Fruit fly (Drosophila melanogaster) whole organism, embryonic: ENCODE data around the gene CG9903.
A peak's percentile ranks its signal among the peaks of the same experiment; 100 is the strongest.

Experiments
- Atf6 ChIP-seq: fragments of 200-800 bp; sonication (Bioruptor generic); IDR thresholded peaks from 2 replicates; pipeline ENCODE4 v1.3.6; 2022; ENCODE audit warnings: missing biosample characterization, missing genetic modification characterization
- BEAF-32 ChIP-seq: fragments of 200-800 bp; sonication (Bioruptor generic); optimal IDR thresholded peaks from 3 replicates; lab custom pipeline; 2017; ENCODE audit warnings: missing biosample characterization, missing genetic modification characterization, mild to moderate bottlenecking, moderate library complexity, missing genetic modification reagents
- Bdp1 ChIP-seq: fragments of 200-800 bp; sonication (Bioruptor generic); optimal IDR thresholded peaks from 3 replicates; lab custom pipeline; 2016; ENCODE audit warnings: missing biosample characterization, missing genetic modification characterization
- CG10147 ChIP-seq: fragments of 200-800 bp; sonication (Bioruptor generic); optimal IDR thresholded peaks from 2 replicates; lab custom pipeline; 2019; ENCODE audit warnings: missing biosample characterization, mild to moderate bottlenecking, missing genetic modification characterization, moderate library complexity
- CG10431 ChIP-seq: fragments of 200-800 bp; sonication (Bioruptor generic); optimal IDR thresholded peaks from 3 replicates; lab custom pipeline; 2018; ENCODE audit warnings: missing biosample characterization, mild to moderate bottlenecking, missing genetic modification characterization
- CG10543 ChIP-seq: fragments of 200-800 bp; sonication (Bioruptor generic); optimal IDR thresholded peaks from 3 replicates; lab custom pipeline; 2017; ENCODE audit warnings: missing biosample characterization, mild to moderate bottlenecking, missing genetic modification characterization, moderate library complexity
- CG12104 ChIP-seq: fragments of 200-800 bp; sonication (Bioruptor generic); optimal IDR thresholded peaks from 3 replicates; lab custom pipeline; 2016; ENCODE audit warnings: missing biosample characterization, missing genetic modification characterization
- CG13296 ChIP-seq: fragments of 200-800 bp; sonication (Bioruptor generic); optimal IDR thresholded peaks from 3 replicates; lab custom pipeline; 2018; ENCODE audit warnings: missing biosample characterization, mild to moderate bottlenecking, missing genetic modification characterization
- CG17568 ChIP-seq: fragments of 200-800 bp; sonication (Bioruptor generic); optimal IDR thresholded peaks from 2 replicates; lab custom pipeline; 2018; ENCODE audit warnings: missing biosample characterization, mild to moderate bottlenecking, missing genetic modification characterization, moderate library complexity
- CG31441 ChIP-seq: fragments of 200-800 bp; sonication (Bioruptor generic); IDR thresholded peaks from 2 replicates; pipeline ENCODE4 v1.3.6; 2022; ENCODE audit warnings: missing biosample characterization, missing genetic modification characterization
- CG5180 ChIP-seq: fragments of 200-800 bp; sonication (Bioruptor generic); optimal IDR thresholded peaks from 3 replicates; lab custom pipeline; 2017; ENCODE audit warnings: missing biosample characterization, missing genetic modification characterization, mild to moderate bottlenecking, moderate library complexity, missing genetic modification reagents
- CG7963 ChIP-seq: fragments of 200-800 bp; sonication (Bioruptor generic); IDR thresholded peaks from 3 replicates; pipeline ENCODE4 v1.3.6; 2022; ENCODE audit warnings: missing biosample characterization, missing genetic modification characterization; ENCODE audit not compliant: partially characterized antibody
- CG8478 ChIP-seq: fragments of >200 bp; optimal IDR thresholded peaks from 2 replicates; lab custom pipeline; 2018
- CG8944 ChIP-seq: fragments of 200-800 bp; sonication (Bioruptor generic); optimal IDR thresholded peaks from 3 replicates; lab custom pipeline; 2016; ENCODE audit warnings: missing biosample characterization, missing genetic modification characterization
- CG9609 ChIP-seq: fragments of 200-800 bp; sonication (Bioruptor generic); optimal IDR thresholded peaks from 3 replicates; lab custom pipeline; 2016; ENCODE audit warnings: missing biosample characterization, missing genetic modification characterization
- CG9797 ChIP-seq: fragments of 200-800 bp; sonication (Bioruptor generic); optimal IDR thresholded peaks from 3 replicates; lab custom pipeline; 2018; ENCODE audit warnings: missing biosample characterization, mild to moderate bottlenecking, missing genetic modification characterization
- CG9876 ChIP-seq: fragments of 200-800 bp; sonication (Bioruptor generic); optimal IDR thresholded peaks from 2 replicates; lab custom pipeline; 2016; ENCODE audit warnings: missing biosample characterization, missing genetic modification characterization
- D ChIP-seq, 2 experiments: fragments of 200-800 bp in 1 of 2; fragments of >200 bp in 1 of 2; sonication (Bioruptor generic) in 1 of 2; optimal IDR thresholded peaks; 2 replicates in 1 of 2; 3 replicates in 1 of 2; lab custom pipeline; 2017; ENCODE audit warnings: mild to moderate bottlenecking in 1 of 2, missing biosample characterization in 1 of 2, missing genetic modification characterization in 1 of 2, missing genetic modification reagents in 1 of 2
- E2f1 ChIP-seq: fragments of 200-800 bp; sonication (Bioruptor generic); IDR thresholded peaks from 2 replicates; pipeline ENCODE4 v1.3.6; 2022; ENCODE audit warnings: missing biosample characterization, missing genetic modification characterization
- GATAe ChIP-seq: fragments of 200-800 bp; sonication (Bioruptor generic); conservative IDR thresholded peaks from 2 replicates; pipeline ENCODE4 v1.3.6; 2022; ENCODE audit warnings: missing biosample characterization, missing genetic modification characterization
- Gsc ChIP-seq: fragments of 200-800 bp; sonication (Bioruptor generic); IDR thresholded peaks from 2 replicates; pipeline ENCODE4 v1.3.6; 2022; ENCODE audit warnings: missing biosample characterization, missing genetic modification characterization
- HmgD ChIP-seq: fragments of 200-800 bp; sonication (Bioruptor generic); optimal IDR thresholded peaks from 3 replicates; lab custom pipeline; 2016; ENCODE audit warnings: missing biosample characterization, missing genetic modification characterization
- Hmr ChIP-seq: fragments of 200-800 bp; sonication (Bioruptor generic); optimal IDR thresholded peaks from 3 replicates; lab custom pipeline; 2017; ENCODE audit warnings: mild to moderate bottlenecking, missing biosample characterization, missing genetic modification reagents, missing genetic modification characterization
- Hr3 ChIP-seq: fragments of 200-800 bp; sonication (Bioruptor generic); optimal IDR thresholded peaks from 3 replicates; lab custom pipeline; 2016; ENCODE audit warnings: missing biosample characterization, missing genetic modification characterization
- Hsf ChIP-seq: fragments of 200-800 bp; sonication (Bioruptor generic); optimal IDR thresholded peaks from 3 replicates; lab custom pipeline; 2016; ENCODE audit warnings: missing biosample characterization, missing genetic modification characterization
- Kr ChIP-seq: fragments of 200-800 bp; sonication (Bioruptor generic); optimal IDR thresholded peaks from 2 replicates; lab custom pipeline; 2017; ENCODE audit warnings: missing biosample characterization, mild to moderate bottlenecking, missing genetic modification characterization
- MESR4 ChIP-seq: fragments of 200-800 bp; sonication (Bioruptor generic); optimal IDR thresholded peaks from 2 replicates; lab custom pipeline; 2018; ENCODE audit warnings: missing biosample characterization, mild to moderate bottlenecking, missing genetic modification characterization, moderate library complexity
- Meics ChIP-seq: fragments of 200-800 bp; sonication (Bioruptor generic); optimal IDR thresholded peaks from 2 replicates; lab custom pipeline; 2017; ENCODE audit warnings: missing biosample characterization, mild to moderate bottlenecking, missing genetic modification characterization
- Mes4 ChIP-seq: fragments of 200-800 bp; sonication (Bioruptor generic); optimal IDR thresholded peaks from 2 replicates; lab custom pipeline; 2016; ENCODE audit warnings: missing biosample characterization, missing genetic modification characterization
- Nf-YA ChIP-seq: fragments of 200-800 bp; sonication (Bioruptor generic); IDR thresholded peaks from 2 replicates; pipeline ENCODE4 v1.3.6; 2022; ENCODE audit warnings: missing biosample characterization, missing genetic modification characterization
- Pdp1 ChIP-seq, 2 experiments: fragments of 200-800 bp; sonication (Bioruptor generic); optimal IDR thresholded peaks; 3 replicates each; lab custom pipeline; 2016; ENCODE audit warnings: missing biosample characterization in 2 of 2, missing genetic modification characterization in 2 of 2, mild to moderate bottlenecking in 1 of 2, moderate library complexity in 1 of 2
- Scr ChIP-seq: fragments of 200-800 bp; sonication (Bioruptor generic); IDR thresholded peaks from 2 replicates; pipeline ENCODE4 v1.3.6; 2022; ENCODE audit warnings: missing biosample characterization, missing genetic modification characterization; ENCODE audit not compliant: partially characterized antibody
- Trl ChIP-seq, 3 experiments: fragments of >200 bp in 2 of 3; fragments of 200-800 bp in 1 of 3; sonication (Bioruptor generic) in 1 of 3; optimal IDR thresholded peaks; 2 replicates in 1 of 3; 3 replicates in 2 of 3; lab custom pipeline; 2016 to 2017; ENCODE audit warnings: missing biosample characterization in 1 of 3, missing genetic modification characterization in 1 of 3
- ac ChIP-seq: fragments of 200-800 bp; sonication (Bioruptor generic); optimal IDR thresholded peaks from 3 replicates; lab custom pipeline; 2017; ENCODE audit warnings: missing biosample characterization, mild to moderate bottlenecking, missing genetic modification characterization
- cad ChIP-seq: fragments of >200 bp; optimal IDR thresholded peaks from 2 replicates; lab custom pipeline; 2017; ENCODE audit warnings: missing biosample characterization, missing genetic modification characterization
- chinmo ChIP-seq: fragments of 200-800 bp; sonication (Bioruptor generic); IDR thresholded peaks from 4 replicates; pipeline ENCODE4 v1.3.6; 2022; ENCODE audit warnings: missing biosample characterization, missing genetic modification characterization; ENCODE audit not compliant: partially characterized antibody
- dan ChIP-seq: fragments of 200-800 bp; sonication (Bioruptor generic); IDR thresholded peaks from 2 replicates; pipeline ENCODE4 v1.3.6; 2022; ENCODE audit warnings: missing biosample characterization, missing genetic modification characterization
- dpn ChIP-seq, 2 experiments: fragments of 200-800 bp; sonication (Bioruptor generic); optimal IDR thresholded peaks; 3 replicates each; lab custom pipeline; 2016; ENCODE audit warnings: missing biosample characterization in 2 of 2, missing genetic modification characterization in 2 of 2
- emc ChIP-seq: fragments of 200-800 bp; sonication (Bioruptor generic); optimal IDR thresholded peaks from 2 replicates; lab custom pipeline; 2016; ENCODE audit warnings: missing biosample characterization, missing genetic modification characterization
- gro ChIP-seq: fragments of 200-800 bp; sonication (Bioruptor generic); optimal IDR thresholded peaks from 2 replicates; lab custom pipeline; 2016; ENCODE audit warnings: missing biosample characterization, missing genetic modification characterization
- gsb ChIP-seq: fragments of 200-800 bp; sonication (Bioruptor generic); IDR thresholded peaks from 2 replicates; pipeline ENCODE4 v1.3.6; 2022; ENCODE audit warnings: missing biosample characterization, missing genetic modification characterization
- gsb-n ChIP-seq: fragments of 200-800 bp; sonication (Bioruptor generic); optimal IDR thresholded peaks from 3 replicates; lab custom pipeline; 2018; ENCODE audit warnings: missing biosample characterization, mild to moderate bottlenecking, missing genetic modification characterization
- insv ChIP-seq, 2 experiments: fragments of 200-800 bp; sonication (Bioruptor generic); optimal IDR thresholded peaks; 3 replicates each; lab custom pipeline; 2016 to 2018; ENCODE audit warnings: missing biosample characterization in 2 of 2, missing genetic modification characterization in 2 of 2
- mirr ChIP-seq: fragments of 200-800 bp; sonication (Bioruptor generic); optimal IDR thresholded peaks from 3 replicates; lab custom pipeline; 2018; ENCODE audit warnings: missing biosample characterization, mild to moderate bottlenecking, missing genetic modification characterization
- p53 ChIP-seq: fragments of 200-800 bp; sonication (Bioruptor generic); optimal IDR thresholded peaks from 2 replicates; lab custom pipeline; 2016; ENCODE audit warnings: missing biosample characterization, missing genetic modification characterization
- pb ChIP-seq: fragments of 200-800 bp; sonication (Bioruptor generic); optimal IDR thresholded peaks from 3 replicates; lab custom pipeline; 2016; ENCODE audit warnings: missing biosample characterization, missing genetic modification characterization
- pnt ChIP-seq: fragments of 200-800 bp; sonication (Bioruptor generic); optimal IDR thresholded peaks from 3 replicates; lab custom pipeline; 2016; ENCODE audit warnings: missing biosample characterization, missing genetic modification characterization
- psq ChIP-seq: fragments of 200-800 bp; sonication (Bioruptor generic); optimal IDR thresholded peaks from 2 replicates; lab custom pipeline; 2017; ENCODE audit warnings: missing biosample characterization, missing genetic modification characterization
- pzg ChIP-seq: fragments of 200-800 bp; sonication (Bioruptor generic); optimal IDR thresholded peaks from 3 replicates; lab custom pipeline; 2018; ENCODE audit warnings: missing biosample characterization, mild to moderate bottlenecking, missing genetic modification characterization, moderate library complexity
- ranshi ChIP-seq: fragments of 200-800 bp; sonication (Bioruptor generic); IDR thresholded peaks from 2 replicates; pipeline ENCODE4 v1.3.6; 2022; ENCODE audit warnings: missing biosample characterization, missing genetic modification characterization
- salm ChIP-seq: fragments of 200-800 bp; sonication (Bioruptor generic); optimal IDR thresholded peaks from 2 replicates; lab custom pipeline; 2018; ENCODE audit warnings: missing biosample characterization, mild to moderate bottlenecking, missing genetic modification characterization

CG9903 gene

dm6 chrX:16552968-16553417 is 12.3 kb upstream of the CG9903 start (continued):
- TF ChIP-seq Trl (optimal IDR thresholded peaks at IDR 0.05; lab: Kevin White, UChicago) = peak; percentile 26
- no peak for TF ChIP-seq Trl (GFP tag; optimal IDR thresholded peaks at IDR 0.05; lab: Kevin White, UChicago)
- no peak for TF ChIP-seq CG9609 (GFP tag; lab: Kevin White, UChicago)
- no peak for TF ChIP-seq CG17568 (GFP tag; lab: Kevin White, UChicago)
- no peak for TF ChIP-seq Kr (GFP tag; lab: Kevin White, UChicago)
- TF ChIP-seq CG7963 (GFP tag; lab: Robert Waterston, UW) = no peak
- TF ChIP-seq CG9797 = no peak
- TF ChIP-seq Bdp1 (GFP tag; lab: Kevin White, UChicago) = no peak
- TF ChIP-seq CG5180 = no peak
- TF ChIP-seq BEAF-32 (GFP tag; lab: Kevin White, UChicago) = no peak
- no peak for TF ChIP-seq CG12104 (GFP tag; lab: Kevin White, UChicago)
- TF ChIP-seq MESR4 = no peak
- no peak for TF ChIP-seq gsb-n (tag; lab: Kevin White, UChicago)
- peak in 1 of 2 experiments; percentile 85 for TF ChIP-seq Pdp1 (GFP tag; optimal IDR thresholded peaks at IDR 0.05; lab: Kevin White, UChicago)
- no peak for TF ChIP-seq insv (GFP tag; optimal IDR thresholded peaks at IDR 0.05; lab: Kevin White, UChicago)
- no peak for TF ChIP-seq CG13296
- TF ChIP-seq salm (tag; lab: Kevin White, UChicago) = no peak
- no peak for TF ChIP-seq dan (GFP tag; lab: Robert Waterston, UW)
- TF ChIP-seq mirr (GFP tag; lab: Kevin White, UChicago) = no peak
- no peak for TF ChIP-seq Gsc (GFP tag; lab: Robert Waterston, UW)
- TF ChIP-seq Nf-YA (GFP tag; lab: Robert Waterston, UW) = no peak
- no peak for TF ChIP-seq gsb (GFP tag; lab: Robert Waterston, UW)
- no peak for TF ChIP-seq Hsf (GFP tag; lab: Kevin White, UChicago)
- TF ChIP-seq ac (GFP tag; lab: Kevin White, UChicago) = no peak
- TF ChIP-seq Mes4 = no peak
- no peak for TF ChIP-seq CG10147 (GFP tag; lab: Kevin White, UChicago)
- TF ChIP-seq CG10543 (GFP tag; lab: Kevin White, UChicago) = no peak
- TF ChIP-seq gro = no peak
- no peak for TF ChIP-seq pnt
- TF ChIP-seq emc (GFP tag; lab: Kevin White, UChicago) = no peak
- no peak for TF ChIP-seq p53 (GFP tag; lab: Kevin White, UChicago)
- TF ChIP-seq CG10431 (GFP tag; lab: Kevin White, UChicago) = no peak
- TF ChIP-seq cad (GFP tag; lab: Kevin White, UChicago) = no peak
- peak; percentile 75 for TF ChIP-seq psq (GFP tag; lab: Kevin White, UChicago)
- no peak for TF ChIP-seq Hmr (GFP tag; lab: Kevin White, UChicago)
- TF ChIP-seq Scr (GFP tag; lab: Robert Waterston, UW) = no peak
- TF ChIP-seq CG9876 (GFP tag; lab: Kevin White, UChicago) = no peak
- no peak for TF ChIP-seq dpn (GFP tag; optimal IDR thresholded peaks at IDR 0.05; lab: Kevin White, UChicago)
- TF ChIP-seq HmgD (GFP tag; lab: Kevin White, UChicago) = peak; percentile 46
- peak; percentile 28 for TF ChIP-seq D (optimal IDR thresholded peaks at IDR 0.05; lab: Kevin White, UChicago)
- TF ChIP-seq D (GFP tag; optimal IDR thresholded peaks at IDR 0.05; lab: Kevin White, UChicago) = no peak
- TF ChIP-seq E2f1 (GFP tag; lab: Robert Waterston, UW) = no peak
- peak; percentile 10 for TF ChIP-seq Hr3
- no peak for TF ChIP-seq pzg
- TF ChIP-seq CG8944 = no peak
- TF ChIP-seq Atf6 (GFP tag; lab: Robert Waterston, UW) = no peak
- no peak for TF ChIP-seq CG31441 (GFP tag; lab: Robert Waterston, UW)
- TF ChIP-seq CG8478 (lab: Kevin White, UChicago) = peak; percentile 84
- TF ChIP-seq ranshi (GFP tag; lab: Robert Waterston, UW) = no peak
- no peak for TF ChIP-seq pb (GFP tag; lab: Kevin White, UChicago)
- TF ChIP-seq chinmo (GFP tag; lab: Robert Waterston, UW) = peak; percentile 90; the same call in 2 of the 4 replicates
- peak; percentile 63 for TF ChIP-seq GATAe (GFP tag; lab: Robert Waterston, UW)
- no peak for TF ChIP-seq Meics (GFP tag; lab: Kevin White, UChicago)
